Fruit fly (Drosophila melanogaster) whole organism, embryonic: ENCODE results near the gene ocn.
A peak's percentile ranks its signal among the peaks of the same experiment; 100 is the strongest.

ENCODE experiments used
- Ada2b ChIP-seq: fragments of 200-800 bp; sonication (Bioruptor generic); IDR thresholded peaks from 2 replicates; pipeline ENCODE4 v1.3.6; 2022; ENCODE audit warnings: missing biosample characterization, missing genetic modification characterization
- C15 ChIP-seq: fragments of 200-800 bp; sonication (Bioruptor generic); IDR thresholded peaks from 3 replicates; pipeline ENCODE4 v1.3.6; 2022; ENCODE audit warnings: missing biosample characterization, missing genetic modification characterization
- CG10321 ChIP-seq: fragments of 200-800 bp; sonication (Bioruptor generic); IDR thresholded peaks from 2 replicates; pipeline ENCODE4 v1.3.6; 2022; ENCODE audit warnings: missing biosample characterization, missing genetic modification characterization
- CG11723 ChIP-seq: fragments of 200-800 bp; sonication (Bioruptor generic); optimal IDR thresholded peaks from 2 replicates; lab custom pipeline; 2017; ENCODE audit warnings: missing biosample characterization, mild to moderate bottlenecking, missing genetic modification characterization
- CG12769 ChIP-seq: fragments of 200-800 bp; sonication (Bioruptor generic); optimal IDR thresholded peaks from 2 replicates; lab custom pipeline; 2019; ENCODE audit warnings: missing biosample characterization, mild to moderate bottlenecking, missing genetic modification characterization, moderate library complexity
- CG14710 ChIP-seq: fragments of 200-800 bp; sonication (Bioruptor generic); optimal IDR thresholded peaks from 3 replicates; lab custom pipeline; 2019; ENCODE audit warnings: missing biosample characterization, mild to moderate bottlenecking, missing genetic modification characterization, moderate library complexity
- CG17802 ChIP-seq: fragments of 200-800 bp; sonication (Bioruptor generic); optimal IDR thresholded peaks from 2 replicates; lab custom pipeline; 2018; ENCODE audit warnings: missing biosample characterization, mild to moderate bottlenecking, missing genetic modification characterization, moderate library complexity
- CG17829 ChIP-seq: fragments of 200-800 bp; optimal IDR thresholded peaks from 2 replicates; lab custom pipeline; 2019; ENCODE audit warnings: missing biosample characterization, mild to moderate bottlenecking, missing genetic modification characterization, moderate library complexity
- CG1832 ChIP-seq: fragments of 200-800 bp; sonication (Bioruptor generic); optimal IDR thresholded peaks from 2 replicates; lab custom pipeline; 2017; ENCODE audit warnings: missing biosample characterization, mild to moderate bottlenecking, missing genetic modification characterization, inconsistent platforms
- CG18476 ChIP-seq: fragments of 200-800 bp; sonication (Bioruptor generic); optimal IDR thresholded peaks from 2 replicates; lab custom pipeline; 2016; ENCODE audit warnings: missing biosample characterization, mild to moderate bottlenecking, missing genetic modification characterization
- CG3065 ChIP-seq: fragments of 200-800 bp; sonication (Bioruptor generic); optimal IDR thresholded peaks from 2 replicates; lab custom pipeline; 2016; ENCODE audit warnings: missing biosample characterization, missing genetic modification characterization
- CG33557 ChIP-seq: fragments of 200-800 bp; sonication (Bioruptor generic); optimal IDR thresholded peaks from 2 replicates; lab custom pipeline; 2019; ENCODE audit warnings: missing biosample characterization, mild to moderate bottlenecking, missing genetic modification characterization, moderate library complexity
- CG3407 ChIP-seq: fragments of 200-800 bp; sonication (Bioruptor generic); optimal IDR thresholded peaks from 2 replicates; lab custom pipeline; 2018; ENCODE audit warnings: missing biosample characterization, mild to moderate bottlenecking, missing genetic modification characterization
- CG34376 ChIP-seq: fragments of 200-800 bp; sonication (Bioruptor generic); optimal IDR thresholded peaks from 2 replicates; lab custom pipeline; 2018; ENCODE audit warnings: missing biosample characterization, mild to moderate bottlenecking, missing genetic modification characterization
- CG3726 ChIP-seq: fragments of 200-800 bp; sonication (Bioruptor generic); IDR thresholded peaks from 3 replicates; pipeline ENCODE4, ENCODE4 v1.3.6; 2022; ENCODE audit warnings: missing biosample characterization, missing genetic modification characterization
- CG5953 ChIP-seq: fragments of 200-800 bp; sonication (Bioruptor generic); IDR thresholded peaks from 2 replicates; pipeline ENCODE4 v1.3.6; 2022; ENCODE audit warnings: missing biosample characterization, missing genetic modification characterization
- CG6791 ChIP-seq: fragments of 200-800 bp; sonication (Bioruptor generic); IDR thresholded peaks from 3 replicates; pipeline ENCODE4 v1.3.6; 2022; ENCODE audit warnings: missing biosample characterization, missing genetic modification characterization; ENCODE audit not compliant: partially characterized antibody
- CG7556 ChIP-seq: fragments of 200-800 bp; sonication (Bioruptor generic); optimal IDR thresholded peaks from 2 replicates; lab custom pipeline; 2017; ENCODE audit warnings: missing biosample characterization, mild to moderate bottlenecking, missing genetic modification characterization
- CHES-1-like ChIP-seq: fragments of 200-800 bp; sonication (Bioruptor generic); optimal IDR thresholded peaks from 2 replicates; lab custom pipeline; 2016; ENCODE audit warnings: missing biosample characterization, missing genetic modification characterization
- Dp ChIP-seq: fragments of 200-800 bp; sonication (Bioruptor generic); optimal IDR thresholded peaks from 2 replicates; lab custom pipeline; 2018; ENCODE audit warnings: missing biosample characterization, mild to moderate bottlenecking, missing genetic modification characterization, moderate library complexity
- Dref ChIP-seq: fragments of 200-800 bp; sonication (Bioruptor generic); IDR thresholded peaks from 2 replicates; pipeline ENCODE4 v1.3.6; 2022; ENCODE audit warnings: missing biosample characterization, missing genetic modification characterization
- HLH54F ChIP-seq: fragments of 200-800 bp; sonication (Bioruptor generic); optimal IDR thresholded peaks from 3 replicates; lab custom pipeline; 2016; ENCODE audit warnings: missing biosample characterization, missing genetic modification characterization
- Hmr ChIP-seq: fragments of 200-800 bp; sonication (Bioruptor generic); optimal IDR thresholded peaks from 3 replicates; lab custom pipeline; 2017; ENCODE audit warnings: mild to moderate bottlenecking, missing biosample characterization, missing genetic modification reagents, missing genetic modification characterization
- Meics ChIP-seq: fragments of 200-800 bp; sonication (Bioruptor generic); optimal IDR thresholded peaks from 2 replicates; lab custom pipeline; 2017; ENCODE audit warnings: missing biosample characterization, mild to moderate bottlenecking, missing genetic modification characterization
- Nf-YC ChIP-seq: fragments of 200-800 bp; optimal IDR thresholded peaks from 3 replicates; lab custom pipeline; 2019; ENCODE audit warnings: missing biosample characterization, mild to moderate bottlenecking, missing genetic modification characterization, moderate library complexity
- Ptx1 ChIP-seq: fragments of 200-800 bp; sonication (Bioruptor generic); IDR thresholded peaks from 2 replicates; pipeline ENCODE4 v1.3.6; 2022; ENCODE audit warnings: missing biosample characterization, missing genetic modification characterization
- Ravus ChIP-seq: fragments of 200-800 bp; sonication (Bioruptor generic); IDR thresholded peaks from 2 replicates; pipeline ENCODE4 v1.3.6; 2022; ENCODE audit warnings: missing biosample characterization, missing genetic modification characterization
- Usf ChIP-seq: fragments of 200-800 bp; sonication (Bioruptor generic); optimal IDR thresholded peaks from 2 replicates; lab custom pipeline; 2017; ENCODE audit warnings: missing genotype, missing biosample characterization, missing genetic modification characterization
- bab2 ChIP-seq: fragments of 200-800 bp; sonication (Bioruptor generic); optimal IDR thresholded peaks from 2 replicates; lab custom pipeline; 2016; ENCODE audit warnings: missing biosample characterization, missing genetic modification characterization
- bigmax ChIP-seq: fragments of 200-800 bp; sonication (Bioruptor generic); optimal IDR thresholded peaks from 2 replicates; lab custom pipeline; 2018; ENCODE audit warnings: missing biosample characterization, mild to moderate bottlenecking, missing genetic modification characterization
- cwo ChIP-seq: fragments of 200-800 bp; sonication (Bioruptor generic); optimal IDR thresholded peaks from 3 replicates; lab custom pipeline; 2017; ENCODE audit warnings: missing biosample characterization, missing genetic modification characterization, mild to moderate bottlenecking, moderate library complexity, missing genetic modification reagents
- dmrt11E ChIP-seq: fragments of 200-800 bp; sonication (Bioruptor generic); optimal IDR thresholded peaks from 3 replicates; lab custom pipeline; 2018; ENCODE audit warnings: missing biosample characterization, mild to moderate bottlenecking, missing genetic modification characterization, moderate library complexity
- dpn ChIP-seq, 2 experiments: fragments of 200-800 bp; sonication (Bioruptor generic); optimal IDR thresholded peaks; 3 replicates each; lab custom pipeline; 2016; ENCODE audit warnings: missing biosample characterization in 2 of 2, missing genetic modification characterization in 2 of 2
- ewg ChIP-seq: fragments of 200-800 bp; sonication (Bioruptor generic); optimal IDR thresholded peaks from 3 replicates; lab custom pipeline; 2017; ENCODE audit warnings: mild to moderate bottlenecking, missing biosample characterization, missing genetic modification reagents, missing genetic modification characterization
- fd102C ChIP-seq: fragments of 200-800 bp; sonication (Bioruptor generic); optimal IDR thresholded peaks from 2 replicates; lab custom pipeline; 2018; ENCODE audit warnings: missing biosample characterization, mild to moderate bottlenecking, missing genetic modification characterization, moderate library complexity
- lab ChIP-seq: fragments of 200-800 bp; sonication (Bioruptor generic); optimal IDR thresholded peaks from 3 replicates; lab custom pipeline; 2017; ENCODE audit warnings: missing biosample characterization, missing genetic modification characterization, mild to moderate bottlenecking, moderate library complexity, missing genetic modification reagents
- maf-S ChIP-seq: fragments of 200-800 bp; sonication (Bioruptor generic); optimal IDR thresholded peaks from 2 replicates; lab custom pipeline; 2016; ENCODE audit warnings: missing biosample characterization, missing genetic modification characterization
- mld ChIP-seq: fragments of 200-800 bp; sonication (Bioruptor generic); IDR thresholded peaks from 3 replicates; pipeline ENCODE4 v1.3.6; 2022; ENCODE audit warnings: missing biosample characterization, missing genetic modification characterization; ENCODE audit not compliant: partially characterized antibody
- nmo ChIP-seq: fragments of 200-800 bp; sonication (Bioruptor generic); optimal IDR thresholded peaks from 2 replicates; lab custom pipeline; 2018; ENCODE audit warnings: missing biosample characterization, mild to moderate bottlenecking, missing genetic modification characterization, moderate library complexity
- pho ChIP-seq: fragments of 200-800 bp; sonication (Bioruptor generic); optimal IDR thresholded peaks from 2 replicates; lab custom pipeline; 2016; ENCODE audit warnings: missing biosample characterization, missing genetic modification characterization
- pzg ChIP-seq: fragments of 200-800 bp; sonication (Bioruptor generic); optimal IDR thresholded peaks from 3 replicates; lab custom pipeline; 2018; ENCODE audit warnings: missing biosample characterization, mild to moderate bottlenecking, missing genetic modification characterization, moderate library complexity
- slbo ChIP-seq: fragments of 200-800 bp; sonication (Bioruptor generic); IDR thresholded peaks from 2 replicates; pipeline ENCODE4 v1.3.6; 2022; ENCODE audit warnings: missing biosample characterization, missing genetic modification characterization
- sna ChIP-seq: fragments of 200-800 bp; sonication (Bioruptor generic); IDR thresholded peaks from 2 replicates; pipeline ENCODE4 v1.3.6; 2022; ENCODE audit warnings: missing biosample characterization, missing genetic modification characterization; ENCODE audit not compliant: partially characterized antibody
- sob ChIP-seq: fragments of 200-800 bp; sonication (Bioruptor generic); IDR thresholded peaks from 2 replicates; pipeline ENCODE4 v1.3.6; 2022; ENCODE audit warnings: missing biosample characterization, missing genetic modification characterization
- ttk ChIP-seq: fragments of 200-800 bp; sonication (Bioruptor generic); IDR thresholded peaks from 2 replicates; pipeline ENCODE4 v2.1.2; 2022; ENCODE audit warnings: missing biosample characterization, missing genetic modification characterization
- unpg ChIP-seq: fragments of 200-800 bp; sonication (Bioruptor generic); optimal IDR thresholded peaks from 3 replicates; lab custom pipeline; 2018; ENCODE audit warnings: missing biosample characterization, mild to moderate bottlenecking, missing genetic modification characterization, moderate library complexity
- wdn ChIP-seq: fragments of 200-800 bp; sonication (Bioruptor generic); IDR thresholded peaks from 2 replicates; pipeline ENCODE4 v1.3.6; 2022; ENCODE audit warnings: missing biosample characterization, missing genetic modification characterization
- yki ChIP-seq: fragments of >200 bp; optimal IDR thresholded peaks from 3 replicates; lab custom pipeline; 2018
- zen2 ChIP-seq: fragments of 200-800 bp; sonication (Bioruptor generic); IDR thresholded peaks from 3 replicates; pipeline ENCODE4 v1.3.6; 2022; ENCODE audit warnings: missing biosample characterization, missing genetic modification characterization; ENCODE audit not compliant: partially characterized antibody

The ocn gene

DNA sequence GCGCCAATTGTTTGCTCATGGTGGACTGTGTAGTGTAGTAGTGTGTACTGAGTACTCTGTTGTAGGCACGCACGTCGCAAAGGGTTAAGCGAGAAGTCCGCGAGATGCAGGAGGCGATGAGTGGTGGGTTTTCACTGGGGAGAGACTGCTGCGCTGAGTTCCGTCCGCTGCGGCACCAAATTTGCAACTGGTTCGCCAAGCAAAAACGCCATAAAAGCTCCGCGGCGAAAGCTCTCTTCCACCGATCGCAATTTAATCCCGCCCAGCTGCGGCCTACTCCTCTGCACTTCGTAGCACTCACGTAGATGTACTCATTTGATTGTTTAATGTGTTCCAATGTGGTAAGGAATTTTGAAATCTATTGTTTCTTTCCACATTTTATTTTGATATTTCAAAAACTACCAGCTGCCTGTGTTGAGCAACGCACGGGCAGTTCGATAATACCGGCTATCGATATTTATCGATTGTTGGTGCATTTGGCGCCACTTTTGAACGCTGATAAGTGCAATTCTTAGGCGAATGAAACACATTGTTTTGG is 22.5 kb downstream of the ocn start, which contains the start of gene CG7920 (continued):
- TF ChIP-seq bab2 (GFP tag; lab: Kevin White, UChicago): no peak
- 0 out of 2 replicates have a peak, but pooled peaks have one; percentile 27 for TF ChIP-seq CG10321 (GFP tag; lab: Robert Waterston, UW)
- no peak for TF ChIP-seq C15 (GFP tag; lab: Robert Waterston, UW)
- TF ChIP-seq mld (GFP tag; lab: Robert Waterston, UW): peak; percentile 13; the same call in 1 of the 3 replicates
- TF ChIP-seq fd102C (GFP tag; lab: Kevin White, UChicago): no peak
- TF ChIP-seq Dp: peak; percentile 99
- TF ChIP-seq CG6791 (GFP tag; lab: Robert Waterston, UW): peak; percentile 73
- no peak for TF ChIP-seq CG1832 (GFP tag; lab: Kevin White, UChicago)
- peak; percentile 8 for TF ChIP-seq unpg (GFP tag; lab: Kevin White, UChicago)
- no peak for TF ChIP-seq CG18476 (GFP tag; lab: Kevin White, UChicago)
- TF ChIP-seq Dref: peak; percentile 91
- TF ChIP-seq Nf-YC: peak; percentile 41
- TF ChIP-seq Ada2b (GFP tag; lab: Robert Waterston, UW): no peak
- peak; percentile 3 to 29 for TF ChIP-seq dpn (GFP tag; optimal IDR thresholded peaks at IDR 0.05; lab: Kevin White, UChicago)
- TF ChIP-seq Ptx1 (GFP tag; lab: Robert Waterston, UW): 0 out of 2 replicates have a peak, but pooled peaks have one; percentile 8
- TF ChIP-seq Usf (GFP tag; lab: Kevin White, UChicago): no peak
- TF ChIP-seq bigmax (GFP tag; lab: Kevin White, UChicago): no peak
- no peak for TF ChIP-seq CG3407 (GFP tag; lab: Kevin White, UChicago)
- 0 out of 3 replicates have a peak, but pooled peaks have one; percentile 6 for TF ChIP-seq CG3726
- TF ChIP-seq CG12769: peak; percentile 52
- peak; percentile 23 for TF ChIP-seq CG7556 (GFP tag; lab: Kevin White, UChicago)
- no peak for TF ChIP-seq ttk (GFP tag; lab: Robert Waterston, UW)
- TF ChIP-seq CG11723 (GFP tag; lab: Kevin White, UChicago): no peak
- peak; percentile 9 for TF ChIP-seq HLH54F (GFP tag; lab: Kevin White, UChicago)
- peak; percentile 44; the same call in 1 of the 3 replicates for TF ChIP-seq zen2 (GFP tag; lab: Robert Waterston, UW)
- peak; percentile 10 for TF ChIP-seq maf-S (GFP tag; lab: Kevin White, UChicago)
- peak; percentile 3 for TF ChIP-seq ewg (GFP tag; lab: Kevin White, UChicago)
- peak; percentile 39 for TF ChIP-seq CG14710 (tag; lab: Kevin White, UChicago)
- TF ChIP-seq Hmr: peak; percentile 69
- no peak for TF ChIP-seq CG5953 (GFP tag; lab: Robert Waterston, UW)
- TF ChIP-seq CG17829 (tag; lab: Kevin White, UChicago): peak; percentile 41
- TF ChIP-seq CG33557 (GFP tag; lab: Kevin White, UChicago): no peak
- peak; percentile 1 for TF ChIP-seq nmo (GFP tag; lab: Kevin White, UChicago)
- TF ChIP-seq sob (GFP tag; lab: Robert Waterston, UW): peak; percentile 42; the same call in 1 of the 2 replicates
- TF ChIP-seq cwo (GFP tag; lab: Kevin White, UChicago): peak; percentile 2
- no peak for TF ChIP-seq CG17802 (tag; lab: Kevin White, UChicago)
- peak; percentile 22; the same call in 1 of the 2 replicates for TF ChIP-seq slbo (GFP tag; lab: Robert Waterston, UW)
- TF ChIP-seq lab (GFP tag; lab: Kevin White, UChicago): peak; percentile 49
- no peak for TF ChIP-seq dmrt11E (tag; lab: Kevin White, UChicago)
- no peak for TF ChIP-seq CG3065 (GFP tag; lab: Kevin White, UChicago)
- peak; percentile 14 for TF ChIP-seq Meics (GFP tag; lab: Kevin White, UChicago)
- TF ChIP-seq sna (GFP tag; lab: Robert Waterston, UW): peak; percentile 83
- no peak for TF ChIP-seq yki
- no peak for TF ChIP-seq wdn
- TF ChIP-seq Ravus: no peak
- TF ChIP-seq pho (GFP tag; lab: Kevin White, UChicago): peak; percentile 46
- TF ChIP-seq CHES-1-like (GFP tag; lab: Kevin White, UChicago): peak; percentile 3
- peak; percentile 86 for TF ChIP-seq pzg
- peak; percentile 77 for TF ChIP-seq CG34376 (GFP tag; lab: Kevin White, UChicago)
